Worm (Caenorhabditis elegans): ENCODE results near the gene T12A7.9.

DNA sequence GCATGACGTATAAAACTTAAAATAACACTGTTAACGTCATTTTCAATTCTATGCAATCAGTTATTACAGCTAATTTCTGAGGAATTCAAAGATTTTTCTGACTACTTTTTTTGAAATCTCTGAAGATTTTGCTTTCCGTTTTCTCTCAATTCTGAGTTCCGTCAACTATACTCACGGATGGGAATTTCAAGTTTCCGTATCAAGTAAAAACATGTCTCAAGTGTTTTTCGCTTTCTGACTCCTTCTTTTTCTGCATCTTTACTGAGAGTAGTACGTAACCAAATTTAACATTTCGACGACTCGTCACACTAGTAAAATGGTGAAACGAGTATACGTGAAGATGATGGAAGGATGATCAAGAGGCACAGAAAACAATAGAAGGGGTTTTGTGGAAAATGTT, 41.0 kb upstream of the T12A7.9 start:
- TF ChIP-seq ZK546.5 (tag; optimal IDR thresholded peaks at IDR 0.05) (no peak), nhr-237 (tag; optimal IDR thresholded peaks at IDR 0.05) (no peak), lin-39 (tag; optimal IDR thresholded peaks at IDR 0.05) (no peak), pha-4 (GFP tag; IDR thresholded peaks at IDR 0.05) (no peak), pha-4 (tag; optimal IDR thresholded peaks at IDR 0.05) (no peak), spr-3 (GFP tag; optimal IDR thresholded peaks at IDR 0.05) (no peak), nhr-102 (tag; optimal IDR thresholded peaks at IDR 0.05) (no peak), tag-97 (GFP tag; IDR thresholded peaks at IDR 0.05) (no peak), snpc-4 (tag; optimal IDR thresholded peaks at IDR 0.05) (no peak), dpl-1 (GFP tag; optimal IDR thresholded peaks at IDR 0.05) (no peak), nhr-76 (tag; optimal IDR thresholded peaks at IDR 0.05) (no peak), daf-16 (GFP tag; optimal IDR thresholded peaks at IDR 0.05) (no peak), daf-16 (tag; optimal IDR thresholded peaks at IDR 0.05) (no peak), ama-1 (optimal IDR thresholded peaks at IDR 0.05) (no peak)
